Worm (Caenorhabditis elegans) whole organism, early embryonic: ENCODE measurements around the gene jmjd-5.
"Not testable (repeated sequence)": the region's sequence is repeated elsewhere in the genome, so short reads cannot be mapped to it uniquely, and the experiment has no call there.

ENCODE experiments used
- ama-1 ChIP-seq: fragments of 150-350 bp; optimal IDR thresholded peaks from 2 replicates; lab custom pipeline; 2014
- ceh-13 ChIP-seq: fragments of 200-800 bp; sonication (Bioruptor generic); optimal IDR thresholded peaks from 2 replicates; lab custom pipeline; 2018; ENCODE audit warnings: mild to moderate bottlenecking, missing genetic modification characterization, missing compliant biosample characterization
- ceh-36 ChIP-seq: sonication (generic microtip); optimal IDR thresholded peaks from 2 replicates; lab custom pipeline; 2016; ENCODE audit warnings: missing genetic modification characterization, inconsistent platforms, missing compliant biosample characterization
- tbx-11 ChIP-seq: fragments of 200-800 bp; sonication (Bioruptor generic); IDR thresholded peaks from 2 replicates; pipeline ENCODE4 v1.3.6; 2022; ENCODE audit warnings: missing genetic modification characterization, missing compliant biosample characterization
- tbx-37 ChIP-seq: fragments of 200-800 bp; sonication (Bioruptor generic); conservative IDR thresholded peaks from 2 replicates; pipeline ENCODE4 v1.3.6; 2022; ENCODE audit warnings: missing genetic modification reagents, missing genetic modification characterization, missing compliant biosample characterization

ce11 chrV:11109647-11110046 lies 17.6 kb upstream of the jmjd-5 start, which contains the start of gene Y42A5A.5:
- TF ChIP-seq tbx-37 (GFP tag; lab: Robert Waterston, UW); ceh-13; ama-1 (lab: Kevin White, UChicago); tbx-11 (GFP tag; lab: Robert Waterston, UW); ceh-36 (tag; lab: Kevin White, UChicago): not testable (repeated sequence)
